Worm (Caenorhabditis elegans) whole organism, L3 larva: Measurements from ENCODE around the gene F47C12.8.
A peak's percentile ranks its signal among the peaks of the same experiment; 100 is the strongest.

Source experiments
- R02D3.7 ChIP-seq: fragments of 150-350 bp; optimal IDR thresholded peaks from 2 replicates; lab custom pipeline; 2014; ENCODE audit warnings: missing biosample characterization, missing genetic modification characterization
- ZK546.5 ChIP-seq: sonication (generic microtip); optimal IDR thresholded peaks from 2 replicates; lab custom pipeline; 2017; ENCODE audit warnings: missing biosample characterization, missing genetic modification characterization
- aly-2 ChIP-seq: fragments of 150-350 bp; optimal IDR thresholded peaks from 2 replicates; lab custom pipeline; 2014; ENCODE audit warnings: missing biosample characterization, missing genetic modification characterization
- ama-1 ChIP-seq: fragments of 150-350 bp; optimal IDR thresholded peaks from 2 replicates; lab custom pipeline; 2018
- ceh-16 ChIP-seq: sonication (generic microtip); optimal IDR thresholded peaks from 2 replicates; lab custom pipeline; 2017; ENCODE audit warnings: missing biosample characterization, missing genetic modification characterization
- ceh-28 ChIP-seq: fragments of 150-350 bp; optimal IDR thresholded peaks from 2 replicates; lab custom pipeline; 2014; ENCODE audit warnings: missing biosample characterization, missing genetic modification reagents, missing genetic modification characterization
- ceh-82 ChIP-seq: fragments of 150-350 bp; optimal IDR thresholded peaks from 2 replicates; lab custom pipeline; 2014; ENCODE audit warnings: missing biosample characterization, missing genetic modification characterization
- ceh-9 ChIP-seq: sonication (generic microtip); optimal IDR thresholded peaks from 2 replicates; lab custom pipeline; 2018; ENCODE audit warnings: missing biosample characterization, missing genetic modification characterization
- daf-12 ChIP-seq: fragments of 150-350 bp; optimal IDR thresholded peaks from 2 replicates; lab custom pipeline; 2014; ENCODE audit warnings: missing biosample characterization, missing genetic modification reagents, missing genetic modification characterization
- egl-27 ChIP-seq: sonication (generic microtip); optimal IDR thresholded peaks from 4 replicates; lab custom pipeline; 2017; ENCODE audit warnings: missing biosample characterization, missing genetic modification reagents, missing genetic modification characterization
- egl-5 ChIP-seq: fragments of 150-350 bp; optimal IDR thresholded peaks from 2 replicates; lab custom pipeline; 2017; ENCODE audit warnings: missing biosample characterization, missing genetic modification reagents, missing genetic modification characterization, inconsistent platforms
- elt-1 ChIP-seq: fragments of 150-350 bp; optimal IDR thresholded peaks from 2 replicates; lab custom pipeline; 2014; ENCODE audit warnings: missing biosample characterization, missing genetic modification characterization
- elt-2 ChIP-seq: sonication (generic microtip); optimal IDR thresholded peaks from 2 replicates; lab custom pipeline; 2016; ENCODE audit warnings: missing genetic modification reagents, mild to moderate bottlenecking, missing genetic modification characterization, missing compliant biosample characterization
- elt-3 ChIP-seq, 3 experiments: fragments of 150-350 bp in 1 of 3; sonication (generic microtip) in 2 of 3; optimal IDR thresholded peaks; 2 replicates in 2 of 3; 4 replicates in 1 of 3; lab custom pipeline; 2014 to 2017; ENCODE audit warnings: missing biosample characterization in 3 of 3, missing genetic modification characterization in 3 of 3
- eor-1 ChIP-seq, 2 experiments: fragments of 150-350 bp; optimal IDR thresholded peaks; 2 replicates each; lab custom pipeline; 2014 to 2018; ENCODE audit warnings: missing biosample characterization in 2 of 2, missing genetic modification characterization in 2 of 2
- fkh-10 ChIP-seq: sonication (generic microtip); optimal IDR thresholded peaks from 2 replicates; lab custom pipeline; 2017; ENCODE audit warnings: missing biosample characterization, missing genetic modification reagents, missing genetic modification characterization
- fkh-2 ChIP-seq: fragments of 150-350 bp; optimal IDR thresholded peaks from 2 replicates; lab custom pipeline; 2014; ENCODE audit warnings: missing biosample characterization, missing genetic modification reagents, missing genetic modification characterization
- fos-1 ChIP-seq: fragments of 150-350 bp; optimal IDR thresholded peaks from 2 replicates; lab custom pipeline; 2014; ENCODE audit warnings: missing biosample characterization, missing genetic modification characterization
- hmg-11 ChIP-seq: sonication (generic microtip); optimal IDR thresholded peaks from 2 replicates; lab custom pipeline; 2016; ENCODE audit warnings: missing genetic modification characterization, missing compliant biosample characterization
- jun-1 ChIP-seq: fragments of 150-350 bp; optimal IDR thresholded peaks from 2 replicates; lab custom pipeline; 2014; ENCODE audit warnings: missing biosample characterization, missing genetic modification reagents, missing genetic modification characterization
- lin-15B ChIP-seq: fragments of 150-350 bp; optimal IDR thresholded peaks from 2 replicates; lab custom pipeline; 2014; ENCODE audit warnings: missing biosample characterization, missing genetic modification characterization
- lin-39 ChIP-seq: fragments of 150-350 bp; optimal IDR thresholded peaks from 2 replicates; lab custom pipeline; 2018; ENCODE audit warnings: missing biosample characterization, missing genetic modification reagents, missing genetic modification characterization
- lsy-12 ChIP-seq: sonication (generic microtip); optimal IDR thresholded peaks from 2 replicates; lab custom pipeline; 2016; ENCODE audit warnings: mild to moderate bottlenecking, missing genetic modification characterization, missing compliant biosample characterization
- mdl-1 ChIP-seq: fragments of 150-350 bp; optimal IDR thresholded peaks from 2 replicates; lab custom pipeline; 2014; ENCODE audit warnings: missing biosample characterization, missing genetic modification characterization
- mml-1 ChIP-seq: fragments of 150-350 bp; sonication (generic microtip); optimal IDR thresholded peaks from 3 replicates; lab custom pipeline; 2014; ENCODE audit warnings: missing biosample characterization, missing genetic modification characterization
- nfya-1 ChIP-seq: sonication (generic microtip); optimal IDR thresholded peaks from 2 replicates; lab custom pipeline; 2017; ENCODE audit warnings: missing genetic modification characterization, mild to moderate bottlenecking, missing compliant biosample characterization, antibody characterized with exemption, moderate library complexity; ENCODE audit not compliant: insufficient read depth
- nhr-11 ChIP-seq: fragments of 150-350 bp; optimal IDR thresholded peaks from 2 replicates; lab custom pipeline; 2014; ENCODE audit warnings: missing biosample characterization, missing genetic modification characterization
- nhr-12 ChIP-seq: fragments of 150-350 bp; optimal IDR thresholded peaks from 2 replicates; lab custom pipeline; 2014; ENCODE audit warnings: missing biosample characterization, missing genetic modification characterization
- nhr-23 ChIP-seq: fragments of 150-350 bp; optimal IDR thresholded peaks from 2 replicates; lab custom pipeline; 2014; ENCODE audit warnings: missing biosample characterization, missing genetic modification reagents, missing genetic modification characterization
- nhr-237 ChIP-seq: fragments of 150-350 bp; optimal IDR thresholded peaks from 2 replicates; lab custom pipeline; 2014; ENCODE audit warnings: missing biosample characterization, missing genetic modification characterization
- nhr-25 ChIP-seq: sonication (generic microtip); optimal IDR thresholded peaks from 2 replicates; lab custom pipeline; 2017; ENCODE audit warnings: missing biosample characterization, missing genetic modification characterization
- nhr-28 ChIP-seq: fragments of 150-350 bp; optimal IDR thresholded peaks from 2 replicates; lab custom pipeline; 2014; ENCODE audit warnings: missing biosample characterization, missing genetic modification characterization
- nhr-43 ChIP-seq: sonication (generic microtip); optimal IDR thresholded peaks from 2 replicates; lab custom pipeline; 2016; ENCODE audit warnings: mild to moderate bottlenecking, missing genetic modification characterization, missing compliant biosample characterization; ENCODE audit not compliant: poor library complexity, severe bottlenecking
- nhr-67 ChIP-seq: fragments of 150-350 bp; optimal IDR thresholded peaks from 2 replicates; lab custom pipeline; 2014; ENCODE audit warnings: missing biosample characterization, missing genetic modification characterization
- nhr-76 ChIP-seq: fragments of 150-350 bp; sonication (generic microtip); optimal IDR thresholded peaks from 5 replicates; lab custom pipeline; 2014; ENCODE audit warnings: missing biosample characterization, missing genetic modification characterization
- nhr-77 ChIP-seq: fragments of 150-350 bp; optimal IDR thresholded peaks from 2 replicates; lab custom pipeline; 2014; ENCODE audit warnings: missing biosample characterization, missing genetic modification characterization
- pha-4 ChIP-seq: fragments of 150-350 bp; optimal IDR thresholded peaks from 2 replicates; lab custom pipeline; 2014; ENCODE audit warnings: missing biosample characterization, missing genetic modification reagents, missing genetic modification characterization
- pqm-1 ChIP-seq: fragments of 150-350 bp; optimal IDR thresholded peaks from 2 replicates; lab custom pipeline; 2017; ENCODE audit warnings: missing biosample characterization, missing genetic modification characterization, inconsistent platforms
- sea-2 ChIP-seq: fragments of 150-350 bp; sonication (generic microtip); optimal IDR thresholded peaks from 4 replicates; lab custom pipeline; 2014; ENCODE audit warnings: missing biosample characterization, missing genetic modification reagents, missing genetic modification characterization
- skn-1 ChIP-seq: fragments of 150-350 bp; optimal IDR thresholded peaks from 2 replicates; lab custom pipeline; 2014; ENCODE audit warnings: missing biosample characterization, missing genetic modification characterization
- snpc-4 ChIP-seq: fragments of 150-350 bp; optimal IDR thresholded peaks from 2 replicates; lab custom pipeline; 2014; ENCODE audit warnings: missing biosample characterization, missing genetic modification characterization
- tbx-2 ChIP-seq: sonication (generic microtip); optimal IDR thresholded peaks from 2 replicates; lab custom pipeline; 2016; ENCODE audit warnings: mild to moderate bottlenecking, missing genetic modification characterization, missing compliant biosample characterization
- unc-39 ChIP-seq: sonication (generic microtip); optimal IDR thresholded peaks from 4 replicates; lab custom pipeline; 2017; ENCODE audit warnings: missing biosample characterization, missing genetic modification characterization
- unc-62 ChIP-seq: fragments of 150-350 bp; sonication (generic microtip); optimal IDR thresholded peaks from 4 replicates; lab custom pipeline; 2014; ENCODE audit warnings: missing biosample characterization, missing genetic modification reagents, missing genetic modification characterization
- zag-1 ChIP-seq: fragments of 150-350 bp; optimal IDR thresholded peaks from 2 replicates; lab custom pipeline; 2014; ENCODE audit warnings: missing biosample characterization, missing genetic modification characterization
- ztf-11 ChIP-seq: fragments of 150-350 bp; optimal IDR thresholded peaks from 2 replicates; lab custom pipeline; 2014; ENCODE audit warnings: missing biosample characterization, missing genetic modification characterization
- ztf-4 ChIP-seq: fragments of 150-350 bp; optimal IDR thresholded peaks from 2 replicates; lab custom pipeline; 2014; ENCODE audit warnings: missing biosample characterization, missing genetic modification characterization

Gene F47C12.8

DNA sequence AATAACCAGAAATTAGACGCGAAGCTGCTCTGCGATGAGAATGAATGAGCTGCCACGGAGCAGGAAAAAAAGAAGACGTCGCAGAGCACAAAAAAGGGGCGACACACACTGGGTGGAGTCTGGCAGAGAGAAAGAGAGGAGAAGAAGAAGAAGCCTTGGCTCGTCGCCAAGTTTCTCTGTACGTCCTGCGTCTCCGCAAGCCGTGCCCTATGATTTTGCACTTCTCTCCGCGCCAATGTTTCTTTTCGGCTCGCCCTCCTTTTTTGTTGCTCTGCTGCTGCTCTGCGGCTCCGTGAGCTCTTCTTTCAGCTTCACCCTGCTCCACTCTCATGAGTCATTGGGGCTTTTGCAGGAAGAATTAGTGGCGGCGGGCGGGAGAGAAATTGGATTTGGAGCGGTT lies 36.5 kb upstream of the F47C12.8 start, which contains the start of gene hlh-30:
hlh-30 (minus strand) TSS at position 69 of the 400 bp plus-strand sequence.
- TF ChIP-seq ceh-9 (no peak), lin-15B (tag; lab: Kevin White, UChicago) (peak; percentile 41), fkh-10 (GFP tag; lab: Kevin White, UChicago) (peak; percentile 23), elt-3 (tag; optimal IDR thresholded peaks at IDR 0.05; lab: Kevin White, UChicago) (no peak), mml-1 (no peak), nhr-77 (tag; lab: Kevin White, UChicago) (no peak), ceh-16 (tag; lab: Kevin White, UChicago) (no peak), fos-1 (tag; lab: Kevin White, UChicago) (no peak), zag-1 (tag; lab: Kevin White, UChicago) (no peak), unc-39 (tag; lab: Kevin White, UChicago) (no peak), lsy-12 (no peak), elt-2 (tag; lab: Kevin White, UChicago) (peak; percentile 44), unc-62 (GFP tag; lab: Kevin White, UChicago) (no peak), nhr-23 (tag; lab: Kevin White, UChicago) (no peak), mdl-1 (tag; lab: Kevin White, UChicago) (no peak), ztf-4 (tag; lab: Kevin White, UChicago) (no peak), nhr-67 (tag; lab: Kevin White, UChicago) (no peak), eor-1 (tag; optimal IDR thresholded peaks at IDR 0.05; lab: Kevin White, UChicago) (no peak), egl-27 (tag; lab: Kevin White, UChicago) (no peak), ZK546.5 (no peak), lin-39 (tag; lab: Kevin White, UChicago) (peak; percentile 79), ceh-28 (no peak), egl-5 (tag; lab: Kevin White, UChicago) (no peak), tbx-2 (peak; percentile 29), nfya-1 (peak; percentile 73), nhr-11 (no peak), jun-1 (tag; lab: Kevin White, UChicago) (no peak), R02D3.7 (no peak), snpc-4 (tag; lab: Kevin White, UChicago) (no peak), nhr-237 (tag; lab: Kevin White, UChicago) (no peak), ceh-82 (tag; lab: Kevin White, UChicago) (no peak), daf-12 (tag; lab: Kevin White, UChicago) (no peak), sea-2 (no peak), fkh-2 (tag; lab: Kevin White, UChicago) (no peak), skn-1 (no peak), hmg-11 (peak; percentile 54), elt-1 (tag; lab: Kevin White, UChicago) (no peak), nhr-76 (tag; lab: Kevin White, UChicago) (no peak), ama-1 (no peak), ztf-11 (tag; lab: Kevin White, UChicago) (no peak), pqm-1 (tag; lab: Kevin White, UChicago) (no peak), aly-2 (tag; lab: Kevin White, UChicago) (no peak), nhr-28 (no peak), pha-4 (peak; percentile 22), nhr-12 (no peak), nhr-25 (no peak), nhr-43 (no peak)
- TF ChIP-seq, all 47 proteins: peak for 8

ce11 chrIV:4033490-4033889 lies 35.1 kb upstream of the F47C12.8 start:
- TF ChIP-seq pha-4 (peak; percentile 72), nhr-28 (no peak), elt-2 (tag; lab: Kevin White, UChicago) (peak; percentile 19), skn-1 (no peak), ztf-11 (tag; lab: Kevin White, UChicago) (no peak), fkh-2 (tag; lab: Kevin White, UChicago) (peak; percentile 55), ceh-28 (no peak)
